Fruit fly (Drosophila melanogaster): Measurements from ENCODE around the gene Ctl2.

dm6 chr3R:29138961-29139527, 15.9 kb downstream of the Ctl2 start:
- TF ChIP-seq CG34367 (tag; optimal IDR thresholded peaks at IDR 0.05), result no peak
- TF ChIP-seq CG14655 (GFP tag; optimal IDR thresholded peaks at IDR 0.05), result no peak
- TF ChIP-seq CG9948 (tag; optimal IDR thresholded peaks at IDR 0.05), result no peak
- TF ChIP-seq CG32121 (GFP tag; IDR thresholded peaks at IDR 0.05), result no peak
- no peak for TF ChIP-seq gl (tag; optimal IDR thresholded peaks at IDR 0.05)
- no peak for TF ChIP-seq CG8159 (tag; optimal IDR thresholded peaks at IDR 0.05)
- no peak for TF ChIP-seq CG13204 (GFP tag; optimal IDR thresholded peaks at IDR 0.05)
- no peak for TF ChIP-seq rn (GFP tag; IDR thresholded peaks at IDR 0.05)
- no peak for TF ChIP-seq CG8301 (tag; optimal IDR thresholded peaks at IDR 0.05)
- TF ChIP-seq EcR (GFP tag; optimal IDR thresholded peaks at IDR 0.05), result no peak
- no peak for TF ChIP-seq CG12605 (GFP tag; IDR thresholded peaks at IDR 0.05)
- no peak for TF ChIP-seq Ets98B (GFP tag; IDR thresholded peaks at IDR 0.05)
- no peak for TF ChIP-seq D1 (tag; optimal IDR thresholded peaks at IDR 0.05)
- no peak for TF ChIP-seq CG10348 (GFP tag; IDR thresholded peaks at IDR 0.05)
